Fruit fly (Drosophila melanogaster): ENCODE results near the gene CG5439.

CG5439 gene

dm6 chr2L:13191894-13192293 lies 14.9 kb downstream of the CG5439 start, which contains the start of the genes CG16974 and Edem2 (continued):
- TF ChIP-seq ind (GFP tag; optimal IDR thresholded peaks at IDR 0.05) (peak; percentile 83), YL-1 (GFP tag; optimal IDR thresholded peaks at IDR 0.05) (peak; percentile 80), CoRest (tag; optimal IDR thresholded peaks at IDR 0.05) (no peak), zf30C (GFP tag; optimal IDR thresholded peaks at IDR 0.05) (no peak), ato (GFP tag; IDR thresholded peaks at IDR 0.05; ENCODE audit: partially characterized antibody) (no peak), CG7928 (GFP tag; optimal IDR thresholded peaks at IDR 0.05) (no peak), dan (GFP tag; IDR thresholded peaks at IDR 0.05) (no peak), E2f2 (GFP tag; IDR thresholded peaks at IDR 0.05) (peak; percentile 52), kah (GFP tag; optimal IDR thresholded peaks at IDR 0.05) (no peak), Med (GFP tag) (peak; percentile 89), al (GFP tag; IDR thresholded peaks at IDR 0.05) (peak; percentile 61; the same call in 1 of the 2 replicates), Elba2 (GFP tag; optimal IDR thresholded peaks at IDR 0.05) (peak; percentile 22), Hr51 (GFP tag; optimal IDR thresholded peaks at IDR 0.05) (peak in 1 of 2 experiments; percentile 61), CG34422 (GFP tag; IDR thresholded peaks at IDR 0.05) (peak; percentile 84), z (GFP tag; IDR thresholded peaks at IDR 0.05) (no peak), CG7372 (GFP tag; IDR thresholded peaks at IDR 0.05) (peak; percentile 44; the same call in 1 of the 2 replicates), CG10274 (GFP tag; optimal IDR thresholded peaks at IDR 0.05) (no peak), bsh (GFP tag; optimal IDR thresholded peaks at IDR 0.05) (no peak), Abd-B (GFP tag; optimal IDR thresholded peaks at IDR 0.05) (no peak), CG9797 (GFP tag; optimal IDR thresholded peaks at IDR 0.05) (peak; percentile 96), wek (GFP tag; optimal IDR thresholded peaks at IDR 0.05) (no peak), ranshi (GFP tag; IDR thresholded peaks at IDR 0.05) (peak; percentile 73; the same call in 1 of the 2 replicates), yki (optimal IDR thresholded peaks at IDR 0.05) (no peak), H15 (GFP tag; IDR thresholded peaks at IDR 0.05) (peak; percentile 43; the same call in 1 of the 3 replicates), CG9817 (tag; optimal IDR thresholded peaks at IDR 0.05) (peak; percentile 68), CG6272 (GFP tag; IDR thresholded peaks at IDR 0.05) (peak; percentile 67; the same call in 1 of the 2 replicates), Xrp1 (GFP tag; IDR thresholded peaks at IDR 0.05) (peak; percentile 85), Sox102F (GFP tag; optimal IDR thresholded peaks at IDR 0.05) (no peak), CG10209 (GFP tag; optimal IDR thresholded peaks at IDR 0.05) (no peak), Taf1 (GFP tag; IDR thresholded peaks at IDR 0.05) (0 out of 2 replicates have a peak, but pooled peaks have one; percentile 26), D19A (tag; optimal IDR thresholded peaks at IDR 0.05) (no peak), CG14710 (tag; optimal IDR thresholded peaks at IDR 0.05) (peak; percentile 90), CG31388 (GFP tag; optimal IDR thresholded peaks at IDR 0.05) (peak; percentile 33), odd (GFP tag; optimal IDR thresholded peaks at IDR 0.05) (no peak), CG3726 (GFP tag; IDR thresholded peaks at IDR 0.05) (no peak), zen (tag; optimal IDR thresholded peaks at IDR 0.05) (peak; percentile 85), sens (GFP tag) (no peak), CG33557 (GFP tag; optimal IDR thresholded peaks at IDR 0.05) (peak; percentile 52), so (GFP tag; IDR thresholded peaks at IDR 0.05) (peak; percentile 31; the same call in 1 of the 3 replicates), gsb (GFP tag; IDR thresholded peaks at IDR 0.05) (no peak), CG12659 (GFP tag; optimal IDR thresholded peaks at IDR 0.05) (peak; percentile 90), Jarid2 (GFP tag; optimal IDR thresholded peaks at IDR 0.05) (no peak), CG3838 (GFP tag; optimal IDR thresholded peaks at IDR 0.05) (peak; percentile 52), slou (GFP tag; optimal IDR thresholded peaks at IDR 0.05) (peak; percentile 70), CG42726 (GFP tag; IDR thresholded peaks at IDR 0.05; ENCODE audit: partially characterized antibody) (no peak), ara (GFP tag; IDR thresholded peaks at IDR 0.05) (no peak), CG11695 (GFP tag; IDR thresholded peaks at IDR 0.05) (peak; percentile 73), peb (GFP tag; IDR thresholded peaks at IDR 0.05) (peak; percentile 56), ERR (GFP tag; optimal IDR thresholded peaks at IDR 0.05) (no peak), Nf-YB (GFP tag; optimal IDR thresholded peaks at IDR 0.05) (peak; percentile 40), fd102C (GFP tag; optimal IDR thresholded peaks at IDR 0.05) (no peak)
